Fruit fly (Drosophila melanogaster): ENCODE data around the gene cDIP.

Gene cDIP

dm6 chr3R:21169525-21170149, 8.7 kb upstream of the cDIP start:
- TF ChIP-seq eg (GFP tag; IDR thresholded peaks at IDR 0.05) = peak; percentile 63; the same call in 2 of the 3 replicates
- no peak for TF ChIP-seq topi (GFP tag; optimal IDR thresholded peaks at IDR 0.05)
- TF ChIP-seq Ets96B (tag; optimal IDR thresholded peaks at IDR 0.05) = no peak
- TF ChIP-seq CG10669 (GFP tag; optimal IDR thresholded peaks at IDR 0.05) = no peak
- no peak for TF ChIP-seq lz (GFP tag; optimal IDR thresholded peaks at IDR 0.05)
- no peak for TF ChIP-seq vri (GFP tag; optimal IDR thresholded peaks at IDR 0.05)
- no peak for TF ChIP-seq CG6792 (GFP tag; optimal IDR thresholded peaks at IDR 0.05)

- no peak for TF ChIP-seq Lpt (GFP tag; optimal IDR thresholded peaks at IDR 0.05)
- no peak for TF ChIP-seq Blimp-1 (GFP tag; optimal IDR thresholded peaks at IDR 0.05)
- no peak for TF ChIP-seq CG8119 (GFP tag; IDR thresholded peaks at IDR 0.05)
- no peak for TF ChIP-seq CG4318 (GFP tag; optimal IDR thresholded peaks at IDR 0.05)
- no peak for TF ChIP-seq CG10631 (GFP tag; optimal IDR thresholded peaks at IDR 0.05)
- no peak for TF ChIP-seq lz (GFP tag; optimal IDR thresholded peaks at IDR 0.05)
- TF ChIP-seq fd59A (GFP tag; optimal IDR thresholded peaks at IDR 0.05) = no peak
- TF ChIP-seq Eip75B (GFP tag; optimal IDR thresholded peaks at IDR 0.05) = no peak
- TF ChIP-seq dsx (GFP tag; optimal IDR thresholded peaks at IDR 0.05; ENCODE audit: poor library complexity, severe bottlenecking) = no peak
- no peak for TF ChIP-seq CG31627 (GFP tag; optimal IDR thresholded peaks at IDR 0.05)
- no peak for TF ChIP-seq CG8632 (GFP tag; optimal IDR thresholded peaks at IDR 0.05)
- TF ChIP-seq CG7368 (GFP tag; optimal IDR thresholded peaks at IDR 0.05) = no peak
- TF ChIP-seq Sox102F (GFP tag; optimal IDR thresholded peaks at IDR 0.05) = no peak
- no peak for TF ChIP-seq CG10669 (GFP tag; optimal IDR thresholded peaks at IDR 0.05)
- TF ChIP-seq CG11294 (GFP tag; IDR thresholded peaks at IDR 0.05) = no peak
These were observed 7.2 kb upstream of the cDIP start, which contains the start of gene Snmp1 for dm6 chr3R:21168105-21168504. Gene Snmp1, minus strand, starts transcription at chr3R:21168205.

- no peak for TF ChIP-seq CG11294 (GFP tag; IDR thresholded peaks at IDR 0.05)
- TF ChIP-seq Ets96B (tag; optimal IDR thresholded peaks at IDR 0.05) = no peak
- TF ChIP-seq fkh (GFP tag; optimal IDR thresholded peaks at IDR 0.05) = peak; percentile 59
- TF ChIP-seq vri (GFP tag; optimal IDR thresholded peaks at IDR 0.05) = peak; percentile 77
These were observed 2.5 kb upstream of the cDIP start, which contains the start of gene CG5810 for dm6 chr3R:21163318-21163828. Gene CG5810, plus strand, starts transcription at chr3R:21163778.

- no peak for TF ChIP-seq Hr4 (GFP tag; optimal IDR thresholded peaks at IDR 0.05)
- no peak for TF ChIP-seq CG11902 (GFP tag; optimal IDR thresholded peaks at IDR 0.05)
- peak; percentile 67 for TF ChIP-seq fkh (GFP tag; optimal IDR thresholded peaks at IDR 0.05)
- TF ChIP-seq Ets21C (GFP tag; optimal IDR thresholded peaks at IDR 0.05) = no peak
- TF ChIP-seq vri (GFP tag; optimal IDR thresholded peaks at IDR 0.05) = peak; percentile 42
- no peak for TF ChIP-seq CG4318 (GFP tag; optimal IDR thresholded peaks at IDR 0.05)
- peak; percentile 34 for TF ChIP-seq CG32006 (GFP tag; optimal IDR thresholded peaks at IDR 0.05)
- peak; percentile 76 for TF ChIP-seq dsx (GFP tag; optimal IDR thresholded peaks at IDR 0.05; ENCODE audit: poor library complexity, severe bottlenecking)
- peak; percentile 3 for TF ChIP-seq CG8632 (GFP tag; optimal IDR thresholded peaks at IDR 0.05)
- no peak for TF ChIP-seq pdm3 (GFP tag; optimal IDR thresholded peaks at IDR 0.05)
- no peak for TF ChIP-seq CG10669 (GFP tag; optimal IDR thresholded peaks at IDR 0.05)
- TF ChIP-seq Lpt (GFP tag; optimal IDR thresholded peaks at IDR 0.05) = no peak
- TF ChIP-seq Sox15 (GFP tag; optimal IDR thresholded peaks at IDR 0.05) = no peak
- TF ChIP-seq dac (GFP tag; optimal IDR thresholded peaks at IDR 0.05) = no peak
- TF ChIP-seq Sox14 (GFP tag; optimal IDR thresholded peaks at IDR 0.05) = no peak
- peak; percentile 59 for TF ChIP-seq Eip78C (GFP tag)
- TF ChIP-seq acj6 (GFP tag; optimal IDR thresholded peaks at IDR 0.05) = no peak
- TF ChIP-seq CG11762 (GFP tag; optimal IDR thresholded peaks at IDR 0.05; ENCODE audit: insufficient read depth) = no peak
- TF ChIP-seq CG6808 (GFP tag; optimal IDR thresholded peaks at IDR 0.05) = no peak
- no peak for TF ChIP-seq CG31627 (GFP tag; optimal IDR thresholded peaks at IDR 0.05)
- TF ChIP-seq Hr39 (GFP tag; optimal IDR thresholded peaks at IDR 0.05) = no peak
- no peak for TF ChIP-seq CG16779 (tag; optimal IDR thresholded peaks at IDR 0.05)
- no peak for TF ChIP-seq spab (GFP tag; optimal IDR thresholded peaks at IDR 0.05)
- TF ChIP-seq CG9139 (GFP tag; optimal IDR thresholded peaks at IDR 0.05) = no peak
- TF ChIP-seq CG6276 (GFP tag; optimal IDR thresholded peaks at IDR 0.05) = no peak
- no peak for TF ChIP-seq fd59A (GFP tag; optimal IDR thresholded peaks at IDR 0.05)
- TF ChIP-seq CG8119 (GFP tag; IDR thresholded peaks at IDR 0.05) = 0 out of 3 replicates have a peak, but pooled peaks have one; percentile 21
- no peak for TF ChIP-seq svp (GFP tag)
- no peak for TF ChIP-seq CG6792 (GFP tag; optimal IDR thresholded peaks at IDR 0.05)
- TF ChIP-seq CG11294 (GFP tag; IDR thresholded peaks at IDR 0.05) = no peak
- TF ChIP-seq OdsH (GFP tag; optimal IDR thresholded peaks at IDR 0.05) = no peak
- TF ChIP-seq topi (GFP tag; optimal IDR thresholded peaks at IDR 0.05) = no peak
These were observed 733 bp upstream of the cDIP start for dm6 chr3R:21161620-21162029.
